Worm (Caenorhabditis elegans) whole organism, late embryonic: Measurements from ENCODE around the gene C50E3.9.

Source experiments
- C08G9.2 ChIP-seq: sonication (generic microtip); optimal IDR thresholded peaks from 2 replicates; lab custom pipeline; 2016; ENCODE audit warnings: mild to moderate bottlenecking, missing genetic modification characterization, moderate library complexity, missing compliant biosample characterization
- K02D7.2 ChIP-seq: sonication (generic microtip); optimal IDR thresholded peaks from 2 replicates; lab custom pipeline; 2017; ENCODE audit warnings: mild to moderate bottlenecking, missing genetic modification characterization, missing compliant biosample characterization
- ahr-1 ChIP-seq: sonication (generic microtip); optimal IDR thresholded peaks from 2 replicates; lab custom pipeline; 2016; ENCODE audit warnings: missing genetic modification characterization, missing compliant biosample characterization
- ceh-18 ChIP-seq: sonication (generic microtip); optimal IDR thresholded peaks from 2 replicates; lab custom pipeline; 2016; ENCODE audit warnings: missing genetic modification characterization, missing compliant biosample characterization
- ceh-45 ChIP-seq: fragments of 200-800 bp; sonication (Bioruptor generic); IDR thresholded peaks from 2 replicates; pipeline ENCODE4 v1.3.6; 2022; ENCODE audit warnings: missing genetic modification reagents, missing genetic modification characterization, missing compliant biosample characterization
- ceh-48 ChIP-seq: sonication (generic microtip); optimal IDR thresholded peaks from 2 replicates; lab custom pipeline; 2016; ENCODE audit warnings: missing genetic modification characterization, inconsistent platforms, missing compliant biosample characterization
- ceh-6 ChIP-seq: fragments of 200-800 bp; sonication (Bioruptor generic); optimal IDR thresholded peaks from 2 replicates; lab custom pipeline; 2018; ENCODE audit warnings: mild to moderate bottlenecking, missing genetic modification characterization, missing compliant biosample characterization
- eyg-1 ChIP-seq: sonication (generic microtip); optimal IDR thresholded peaks from 2 replicates; lab custom pipeline; 2016; ENCODE audit warnings: missing genotype, missing genetic modification characterization, missing compliant biosample characterization
- hlh-8 ChIP-seq: sonication (generic microtip); optimal IDR thresholded peaks from 2 replicates; lab custom pipeline; 2016; ENCODE audit warnings: missing genotype, missing genetic modification characterization, missing compliant biosample characterization
- madf-2 ChIP-seq: sonication (generic microtip); optimal IDR thresholded peaks from 2 replicates; lab custom pipeline; 2017; ENCODE audit warnings: missing genetic modification characterization, missing compliant biosample characterization
- nhr-232 ChIP-seq: sonication (generic microtip); optimal IDR thresholded peaks from 2 replicates; lab custom pipeline; 2016; ENCODE audit warnings: missing genetic modification characterization, missing compliant biosample characterization
- npax-4 ChIP-seq: sonication (generic microtip); optimal IDR thresholded peaks from 2 replicates; lab custom pipeline; 2016; ENCODE audit warnings: missing genetic modification characterization, missing compliant biosample characterization
- odd-2 ChIP-seq: sonication (generic microtip); optimal IDR thresholded peaks from 2 replicates; lab custom pipeline; 2017; ENCODE audit warnings: antibody characterized with exemption, mild to moderate bottlenecking, missing genetic modification characterization, missing compliant biosample characterization
- pat-9 ChIP-seq: fragments of 200-800 bp; sonication (Bioruptor generic); optimal IDR thresholded peaks from 2 replicates; lab custom pipeline; 2018; ENCODE audit warnings: mild to moderate bottlenecking, missing genetic modification characterization, moderate library complexity, missing compliant biosample characterization
- pqm-1 ChIP-seq: sonication (generic microtip); optimal IDR thresholded peaks from 2 replicates; lab custom pipeline; 2016; ENCODE audit warnings: missing genetic modification characterization, missing compliant biosample characterization
- sox-2 ChIP-seq: fragments of 200-800 bp; sonication (Bioruptor generic); IDR thresholded peaks from 2 replicates; pipeline ENCODE4 v1.3.6; 2022; ENCODE audit warnings: missing genetic modification reagents, missing genetic modification characterization, missing compliant biosample characterization
- syd-9 ChIP-seq: sonication (generic microtip); optimal IDR thresholded peaks from 2 replicates; lab custom pipeline; 2016; ENCODE audit warnings: mild to moderate bottlenecking, missing genetic modification characterization, moderate library complexity, missing compliant biosample characterization
- tbx-7 ChIP-seq: sonication (generic microtip); optimal IDR thresholded peaks from 2 replicates; lab custom pipeline; 2016; ENCODE audit warnings: missing genotype, missing genetic modification characterization, missing compliant biosample characterization
- ttx-3 ChIP-seq: sonication (generic microtip); optimal IDR thresholded peaks from 2 replicates; lab custom pipeline; 2016; ENCODE audit warnings: missing genetic modification reagents, missing genetic modification characterization, missing compliant biosample characterization
- unc-42 ChIP-seq: sonication (generic microtip); optimal IDR thresholded peaks from 2 replicates; lab custom pipeline; 2016; ENCODE audit warnings: missing genotype, missing genetic modification characterization, missing compliant biosample characterization
- unc-55 ChIP-seq: sonication (generic microtip); optimal IDR thresholded peaks from 2 replicates; lab custom pipeline; 2017; ENCODE audit warnings: missing biosample characterization, missing genetic modification reagents, missing genetic modification characterization
- unc-86 ChIP-seq: sonication (generic microtip); optimal IDR thresholded peaks from 2 replicates; lab custom pipeline; 2016; ENCODE audit warnings: missing genetic modification characterization, missing compliant biosample characterization
- zip-5 ChIP-seq: sonication (generic microtip); optimal IDR thresholded peaks from 2 replicates; lab custom pipeline; 2016; ENCODE audit warnings: missing genetic modification characterization, missing compliant biosample characterization
- ztf-16 ChIP-seq: sonication (generic microtip); optimal IDR thresholded peaks from 2 replicates; lab custom pipeline; 2017; ENCODE audit warnings: missing genetic modification characterization, missing compliant biosample characterization

Gene C50E3.9

DNA sequence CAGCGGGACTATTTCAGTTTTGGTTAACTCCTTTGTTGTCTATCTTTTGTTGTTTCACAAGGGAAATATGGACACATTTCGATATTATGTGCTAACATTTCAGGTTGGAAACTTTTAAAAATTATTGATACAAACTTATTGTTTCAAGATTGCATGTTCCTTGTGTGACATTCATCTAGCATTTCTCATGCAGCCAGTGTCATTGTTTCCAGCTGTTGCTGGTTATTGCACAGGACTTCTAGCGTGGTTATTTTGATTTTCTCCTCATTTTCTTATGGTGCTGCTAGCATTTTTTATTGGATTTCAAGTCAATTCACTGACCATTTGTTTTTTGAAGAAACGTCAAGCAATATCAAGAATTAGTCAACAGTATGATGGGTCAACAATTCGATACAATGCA is 44.2 kb downstream of the C50E3.9 start:
- no peak for TF ChIP-seq C08G9.2
- TF ChIP-seq ceh-45: no peak
- no peak for TF ChIP-seq sox-2 (GFP tag; lab: Robert Waterston, UW)
- TF ChIP-seq zip-5 (tag; lab: Kevin White, UChicago): no peak
- no peak for TF ChIP-seq pqm-1 (tag; lab: Kevin White, UChicago)
- TF ChIP-seq ceh-48: no peak

DNA sequence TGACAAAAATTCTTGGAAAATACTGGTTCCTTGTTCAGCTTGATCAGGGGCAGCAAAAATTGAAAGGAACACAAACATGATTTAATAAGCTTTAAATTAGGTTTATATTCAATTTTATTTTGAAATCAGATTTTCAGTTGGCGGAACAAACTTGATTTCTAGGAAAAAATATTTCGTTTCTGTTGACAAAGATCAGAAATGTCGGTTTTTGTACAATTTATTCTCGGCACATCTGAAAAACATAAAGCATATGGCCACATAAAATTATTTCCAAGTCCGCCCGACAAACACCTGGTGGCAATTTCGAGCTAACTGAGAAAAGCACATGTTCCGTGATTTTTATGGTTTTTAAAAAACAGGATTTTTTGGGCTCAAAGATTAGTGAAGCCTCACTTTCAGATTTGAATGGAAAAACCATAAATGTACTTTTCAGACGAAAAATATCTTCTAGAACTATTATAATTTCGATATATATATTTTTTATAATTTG is 46.1 kb downstream of the C50E3.9 start, which contains the start of gene ttr-10:
Gene ttr-10 (minus strand): TSS at position 51 of the 490 bp plus-strand sequence.
- no peak for TF ChIP-seq nhr-232 (tag; lab: Kevin White, UChicago)
- no peak for TF ChIP-seq unc-42
- TF ChIP-seq K02D7.2 (tag; lab: Kevin White, UChicago): no peak
- TF ChIP-seq odd-2 (tag; lab: Kevin White, UChicago): no peak
- TF ChIP-seq eyg-1 (tag; lab: Kevin White, UChicago): no peak
- no peak for TF ChIP-seq ceh-6 (GFP tag; lab: Kevin White, UChicago)
- no peak for TF ChIP-seq ztf-16
- TF ChIP-seq syd-9 (tag; lab: Kevin White, UChicago): no peak
- TF ChIP-seq ceh-18 (tag; lab: Kevin White, UChicago): no peak
- no peak for TF ChIP-seq pqm-1 (tag; lab: Kevin White, UChicago)
- no peak for TF ChIP-seq unc-86 (tag; lab: Kevin White, UChicago)
- no peak for TF ChIP-seq ahr-1 (tag; lab: Kevin White, UChicago)
- TF ChIP-seq npax-4 (tag; lab: Kevin White, UChicago): no peak

DNA sequence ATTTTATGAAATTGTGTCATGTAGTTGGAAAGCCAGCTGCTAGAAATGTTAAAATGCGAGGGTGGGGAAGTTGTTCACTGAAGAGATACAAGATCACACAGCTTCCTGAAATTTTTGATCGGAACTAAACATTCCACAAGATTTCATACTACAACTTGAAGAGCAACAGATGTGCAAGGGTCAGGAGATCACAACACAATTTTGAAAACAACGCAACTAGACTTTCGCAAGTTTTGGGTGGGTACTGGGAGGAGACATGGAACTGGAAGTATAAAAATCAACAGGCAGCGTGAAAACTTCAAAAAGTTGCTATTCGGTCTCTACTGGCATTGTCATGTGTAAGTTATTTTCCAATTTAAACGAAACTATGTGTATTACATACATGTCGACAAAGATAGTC is 48.2 kb downstream of the C50E3.9 start, which contains the start of gene F19F10.3:
Gene F19F10.3 (plus strand): TSS at position 301 of the 400 bp plus-strand sequence.
- TF ChIP-seq madf-2 (tag; lab: Kevin White, UChicago) (no peak), unc-55 (GFP tag; lab: Kevin White, UChicago) (no peak), syd-9 (tag; lab: Kevin White, UChicago) (no peak), ceh-18 (tag; lab: Kevin White, UChicago) (no peak), ttx-3 (tag; lab: Kevin White, UChicago) (no peak), tbx-7 (tag; lab: Kevin White, UChicago) (no peak), hlh-8 (tag; lab: Kevin White, UChicago) (no peak), pat-9 (no peak)
